Fruit fly (Drosophila melanogaster) whole organism, pupa: ENCODE measurements around the gene Rab7.

ENCODE experiments used
- CG10348 ChIP-seq: fragments of 200-800 bp; sonication (Bioruptor generic); IDR thresholded peaks from 2 replicates; pipeline ENCODE4 v1.3.6; 2022; ENCODE audit warnings: missing biosample characterization, missing genetic modification characterization
- CG12605 ChIP-seq: fragments of 200-800 bp; sonication (Bioruptor generic); IDR thresholded peaks from 2 replicates; pipeline ENCODE4 v1.3.6; 2022; ENCODE audit warnings: missing biosample characterization, missing genetic modification characterization
- CG13204 ChIP-seq: fragments of 200-800 bp; sonication (Bioruptor generic); optimal IDR thresholded peaks from 2 replicates; lab custom pipeline; 2018; ENCODE audit warnings: missing biosample characterization, mild to moderate bottlenecking, missing genetic modification characterization, moderate library complexity
- CG14655 ChIP-seq: fragments of 200-800 bp; sonication (Bioruptor generic); optimal IDR thresholded peaks from 3 replicates; lab custom pipeline; 2017; ENCODE audit warnings: mild to moderate bottlenecking, missing biosample characterization, missing genetic modification reagents, missing genetic modification characterization
- CG15710 ChIP-seq: fragments of 200-800 bp; sonication (Bioruptor generic); optimal IDR thresholded peaks from 2 replicates; lab custom pipeline; 2018; ENCODE audit warnings: missing biosample characterization, mild to moderate bottlenecking, missing genetic modification characterization, moderate library complexity
- CG17806 ChIP-seq: fragments of 200-800 bp; sonication (Bioruptor generic); optimal IDR thresholded peaks from 2 replicates; lab custom pipeline; 2018; ENCODE audit warnings: missing biosample characterization, mild to moderate bottlenecking, missing genetic modification characterization, moderate library complexity
- CG32121 ChIP-seq: fragments of 200-800 bp; sonication (Bioruptor generic); IDR thresholded peaks from 2 replicates; pipeline ENCODE4 v1.3.6; 2022; ENCODE audit warnings: missing biosample characterization, missing genetic modification characterization
- CG34367 ChIP-seq: fragments of 200-800 bp; sonication (Bioruptor generic); optimal IDR thresholded peaks from 2 replicates; lab custom pipeline; 2018; ENCODE audit warnings: missing biosample characterization, mild to moderate bottlenecking, missing genetic modification characterization
- CG4496 ChIP-seq: fragments of 200-800 bp; sonication (Bioruptor generic); IDR thresholded peaks from 3 replicates; pipeline ENCODE4 v1.3.6; 2022; ENCODE audit warnings: missing biosample characterization, missing genetic modification characterization
- CG8159 ChIP-seq: fragments of 200-800 bp; sonication (Bioruptor generic); optimal IDR thresholded peaks from 3 replicates; lab custom pipeline; 2018; ENCODE audit warnings: missing biosample characterization, mild to moderate bottlenecking, missing genetic modification characterization, moderate library complexity
- CG8301 ChIP-seq: fragments of 200-800 bp; sonication (Bioruptor generic); optimal IDR thresholded peaks from 2 replicates; lab custom pipeline; 2018; ENCODE audit warnings: missing biosample characterization, mild to moderate bottlenecking, missing genetic modification characterization
- CG9948 ChIP-seq: fragments of 200-800 bp; sonication (Bioruptor generic); optimal IDR thresholded peaks from 2 replicates; lab custom pipeline; 2018; ENCODE audit warnings: missing biosample characterization, mild to moderate bottlenecking, missing genetic modification characterization, moderate library complexity
- D1 ChIP-seq: fragments of 200-800 bp; sonication (Bioruptor generic); optimal IDR thresholded peaks from 2 replicates; lab custom pipeline; 2018; ENCODE audit warnings: missing biosample characterization, mild to moderate bottlenecking, missing genetic modification characterization, moderate library complexity
- EcR ChIP-seq: fragments of 200-800 bp; sonication (Bioruptor generic); optimal IDR thresholded peaks from 3 replicates; lab custom pipeline; 2019; ENCODE audit warnings: missing biosample characterization, missing genetic modification characterization, mild to moderate bottlenecking, moderate library complexity, missing genetic modification reagents
- Ets98B ChIP-seq: fragments of 200-800 bp; sonication (Bioruptor generic); IDR thresholded peaks from 2 replicates; pipeline ENCODE4 v1.3.6; 2022; ENCODE audit warnings: missing biosample characterization, missing genetic modification characterization
- Pif1A ChIP-seq: fragments of 200-800 bp; sonication (Bioruptor generic); optimal IDR thresholded peaks from 3 replicates; lab custom pipeline; 2016; ENCODE audit warnings: missing biosample characterization, missing genetic modification characterization
- Pif1B ChIP-seq: fragments of 200-800 bp; sonication (Bioruptor generic); optimal IDR thresholded peaks from 3 replicates; lab custom pipeline; 2016; ENCODE audit warnings: missing biosample characterization, missing genetic modification characterization
- Snoo ChIP-seq: fragments of 200-800 bp; sonication (Bioruptor generic); optimal IDR thresholded peaks from 3 replicates; lab custom pipeline; 2017; ENCODE audit warnings: missing biosample characterization, mild to moderate bottlenecking, missing genetic modification characterization, inconsistent platforms
- fd96Ca ChIP-seq: fragments of 200-800 bp; sonication (Bioruptor generic); IDR thresholded peaks from 3 replicates; pipeline ENCODE4 v1.3.6; 2022; ENCODE audit warnings: missing biosample characterization, missing genetic modification characterization
- gl ChIP-seq: fragments of 200-800 bp; sonication (Bioruptor generic); optimal IDR thresholded peaks from 2 replicates; lab custom pipeline; 2018; ENCODE audit warnings: missing biosample characterization, mild to moderate bottlenecking, missing genetic modification characterization
- rn ChIP-seq: fragments of 200-800 bp; sonication (Bioruptor generic); IDR thresholded peaks from 2 replicates; pipeline ENCODE4 v1.3.6; 2022; ENCODE audit warnings: missing biosample characterization, missing genetic modification characterization

Rab7 gene

dm6 chr3R:23992823-23993797 is at the start of gene Rab7, which contains the start of gene Epp:
Gene Rab7 (plus strand): TSS chr3R:23993008.
Gene Epp (minus strand): TSS chr3R:23992916.
- TF ChIP-seq CG9948 (tag; lab: Kevin White, UChicago) (no peak), CG13204 (no peak), Ets98B (peak; percentile 34; the same call in 1 of the 2 replicates), CG15710 (tag; lab: Kevin White, UChicago) (peak; percentile 7), CG4496 (GFP tag; lab: Robert Waterston, UW) (peak; percentile 54; the same call in 2 of the 3 replicates), rn (no peak), CG34367 (tag; lab: Kevin White, UChicago) (peak; percentile 5), CG10348 (GFP tag; lab: Robert Waterston, UW) (no peak), gl (tag; lab: Kevin White, UChicago) (peak; percentile 68), CG14655 (GFP tag; lab: Kevin White, UChicago) (no peak), Pif1A (no peak), D1 (tag; lab: Kevin White, UChicago) (no peak), CG17806 (tag; lab: Kevin White, UChicago) (no peak), CG12605 (GFP tag; lab: Robert Waterston, UW) (peak; percentile 41), CG8301 (tag; lab: Kevin White, UChicago) (peak; percentile 11), CG8159 (tag; lab: Kevin White, UChicago) (no peak), Pif1B (no peak), CG32121 (peak; percentile 28), fd96Ca (GFP tag; lab: Robert Waterston, UW) (peak; percentile 47; the same call in 1 of the 3 replicates), Snoo (tag; lab: Kevin White, UChicago) (peak; percentile 9), EcR (peak; percentile 48)

DNA sequence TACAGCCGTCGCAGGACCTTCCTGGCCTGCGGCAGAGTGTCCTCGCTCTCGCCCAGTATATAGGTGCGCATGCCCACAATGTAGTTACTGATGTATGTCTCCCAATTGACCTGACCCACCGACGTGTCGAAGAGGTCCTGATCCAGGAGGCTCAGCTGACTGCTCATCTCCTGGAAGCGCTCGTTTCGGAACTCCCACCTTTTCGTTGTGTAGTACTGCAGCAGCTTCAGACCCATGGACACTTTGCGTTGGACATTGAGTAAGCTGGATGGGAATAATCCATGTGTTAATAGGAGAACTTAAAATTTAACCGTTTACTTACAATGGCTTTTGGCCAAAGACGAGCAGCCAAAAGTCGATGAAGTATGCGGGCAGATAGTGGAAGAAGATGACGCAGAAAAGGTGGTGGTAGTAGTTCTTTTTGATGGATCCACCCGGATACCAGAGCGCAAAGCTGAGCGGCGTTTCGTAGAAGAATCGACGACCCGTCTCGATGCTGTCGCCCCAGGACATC is 48.9 kb upstream of the Rab7 start:
- TF ChIP-seq CG17806 (tag; lab: Kevin White, UChicago), result no peak

DNA sequence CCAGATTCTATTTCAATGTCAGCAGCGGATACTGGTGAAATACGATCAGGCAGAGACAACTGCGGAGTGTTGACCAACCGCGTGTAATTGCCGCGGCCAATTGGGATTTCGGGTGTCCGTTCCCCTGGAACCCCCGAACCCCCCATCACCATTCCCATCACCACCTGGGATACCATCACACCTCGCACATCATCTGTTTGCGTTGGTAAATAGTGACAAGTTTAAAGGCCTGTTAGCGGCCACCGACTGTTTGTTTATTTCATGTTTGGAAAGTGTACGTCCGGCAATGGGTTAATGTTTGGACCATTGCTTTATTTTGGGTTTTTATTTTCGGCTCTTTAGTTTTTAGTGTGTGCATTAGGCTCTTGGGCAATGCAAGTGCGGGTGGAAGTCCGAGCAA is 45.8 kb upstream of the Rab7 start:
- TF ChIP-seq gl (tag; lab: Kevin White, UChicago) (no peak), fd96Ca (GFP tag; lab: Robert Waterston, UW) (no peak), rn (no peak), CG9948 (tag; lab: Kevin White, UChicago) (no peak), CG8159 (tag; lab: Kevin White, UChicago) (no peak), Pif1B (no peak), CG8301 (tag; lab: Kevin White, UChicago) (no peak), Snoo (tag; lab: Kevin White, UChicago) (no peak), CG32121 (no peak)

dm6 chr3R:23948324-23948465 is 44.6 kb upstream of the Rab7 start, which contains the start of gene CG12268:
Gene CG12268 (minus strand): TSS chr3R:23948424.
- no peak for TF ChIP-seq Pif1A
- TF ChIP-seq, all 21 proteins: peak for 0

DNA sequence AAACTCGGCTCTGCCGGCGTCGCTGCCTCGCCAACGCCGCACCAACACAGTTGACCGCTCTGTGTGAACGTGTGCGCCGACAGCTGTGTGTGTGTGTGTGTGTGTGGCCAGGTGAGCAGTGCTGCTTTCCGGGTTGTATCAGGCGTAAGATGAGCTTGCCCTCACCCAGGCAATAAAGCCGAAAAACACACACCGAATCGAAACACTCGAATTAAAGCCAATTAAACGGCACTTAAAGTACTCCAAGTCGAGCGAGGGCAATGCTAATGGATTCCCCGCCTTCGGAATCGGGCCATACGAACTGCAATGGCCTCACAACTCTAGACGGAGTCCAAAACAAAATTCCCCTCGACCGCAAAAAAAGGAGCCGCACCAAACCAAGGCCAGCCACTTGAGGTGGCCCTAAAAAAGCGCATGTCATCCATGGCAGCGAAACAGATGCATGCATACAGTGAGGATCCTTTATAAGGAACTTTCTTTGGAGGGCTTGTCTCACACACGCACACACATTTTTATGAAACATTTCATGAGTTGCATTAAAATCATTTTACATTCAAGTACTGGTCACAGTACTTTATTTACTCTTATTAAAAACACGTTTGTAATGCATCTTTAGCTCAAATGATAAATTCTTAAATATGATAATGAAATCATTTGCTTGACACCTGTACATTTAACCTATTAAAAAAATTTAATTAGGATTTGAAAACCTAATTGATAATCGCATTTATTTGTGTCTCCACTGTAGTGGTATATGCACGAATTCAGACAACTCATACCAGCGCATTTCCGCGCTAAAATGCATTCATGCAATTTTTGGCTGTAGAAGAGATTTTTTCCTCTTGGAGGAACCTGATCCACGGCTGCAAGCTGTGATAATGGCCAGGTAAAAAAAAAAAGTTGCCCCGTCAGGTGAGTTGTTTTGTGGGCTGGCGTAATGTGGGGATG is 44.1 kb upstream of the Rab7 start:
- peak; percentile 88 for TF ChIP-seq CG13204
- TF ChIP-seq Pif1B, result peak; percentile 93
- TF ChIP-seq Ets98B, result peak; percentile 15
- peak; percentile 17; the same call in 1 of the 2 replicates for TF ChIP-seq CG10348 (GFP tag; lab: Robert Waterston, UW)
- peak; percentile 50; the same call in 2 of the 3 replicates for TF ChIP-seq fd96Ca (GFP tag; lab: Robert Waterston, UW)
- TF ChIP-seq CG4496 (GFP tag; lab: Robert Waterston, UW), result peak; percentile 72; the same call in 2 of the 3 replicates
- TF ChIP-seq Pif1A, result peak; percentile 94
- peak; percentile 72 for TF ChIP-seq CG32121
- TF ChIP-seq rn, result peak; percentile 47; the same call in 1 of the 2 replicates
- TF ChIP-seq Snoo (tag; lab: Kevin White, UChicago), result peak; percentile 91
- peak; percentile 99 for TF ChIP-seq CG8159 (tag; lab: Kevin White, UChicago)
- TF ChIP-seq CG8301 (tag; lab: Kevin White, UChicago), result peak; percentile 89
- peak; percentile 62 for TF ChIP-seq EcR
- TF ChIP-seq CG15710 (tag; lab: Kevin White, UChicago), result peak; percentile 98
- peak; percentile 47 for TF ChIP-seq CG12605 (GFP tag; lab: Robert Waterston, UW)
- peak; percentile 95 for TF ChIP-seq CG17806 (tag; lab: Kevin White, UChicago)
- TF ChIP-seq gl (tag; lab: Kevin White, UChicago), result peak; percentile 82
- peak; percentile 96 for TF ChIP-seq CG9948 (tag; lab: Kevin White, UChicago)
- peak; percentile 95 for TF ChIP-seq CG34367 (tag; lab: Kevin White, UChicago)
- TF ChIP-seq D1 (tag; lab: Kevin White, UChicago), result peak; percentile 93
- peak; percentile 93 for TF ChIP-seq CG14655 (GFP tag; lab: Kevin White, UChicago)
